Worm (Caenorhabditis elegans) whole organism, L2 larva: ENCODE measurements around the gene rpb-6.

Experiments used
- aly-2 ChIP-seq: fragments of 150-350 bp; optimal IDR thresholded peaks from 2 replicates; lab custom pipeline; 2014; ENCODE audit warnings: missing biosample characterization, missing genetic modification characterization
- egl-27 ChIP-seq: sonication (generic microtip); optimal IDR thresholded peaks from 3 replicates; lab custom pipeline; 2017; ENCODE audit warnings: missing biosample characterization, missing genetic modification reagents, missing genetic modification characterization
- fos-1 ChIP-seq: fragments of 150-350 bp; optimal IDR thresholded peaks from 2 replicates; lab custom pipeline; 2014; ENCODE audit warnings: missing biosample characterization, missing genetic modification characterization
- lin-11 ChIP-seq: fragments of 150-350 bp; sonication (generic microtip); optimal IDR thresholded peaks from 2 replicates; lab custom pipeline; 2014; ENCODE audit warnings: missing biosample characterization, missing genetic modification characterization, inconsistent platforms, mixed read lengths
- nhr-237 ChIP-seq: fragments of 150-350 bp; optimal IDR thresholded peaks from 2 replicates; lab custom pipeline; 2014; ENCODE audit warnings: missing biosample characterization, missing genetic modification characterization
- nhr-6 ChIP-seq: fragments of 150-350 bp; optimal IDR thresholded peaks from 2 replicates; lab custom pipeline; 2014; ENCODE audit warnings: missing biosample characterization, missing genetic modification characterization

DNA sequence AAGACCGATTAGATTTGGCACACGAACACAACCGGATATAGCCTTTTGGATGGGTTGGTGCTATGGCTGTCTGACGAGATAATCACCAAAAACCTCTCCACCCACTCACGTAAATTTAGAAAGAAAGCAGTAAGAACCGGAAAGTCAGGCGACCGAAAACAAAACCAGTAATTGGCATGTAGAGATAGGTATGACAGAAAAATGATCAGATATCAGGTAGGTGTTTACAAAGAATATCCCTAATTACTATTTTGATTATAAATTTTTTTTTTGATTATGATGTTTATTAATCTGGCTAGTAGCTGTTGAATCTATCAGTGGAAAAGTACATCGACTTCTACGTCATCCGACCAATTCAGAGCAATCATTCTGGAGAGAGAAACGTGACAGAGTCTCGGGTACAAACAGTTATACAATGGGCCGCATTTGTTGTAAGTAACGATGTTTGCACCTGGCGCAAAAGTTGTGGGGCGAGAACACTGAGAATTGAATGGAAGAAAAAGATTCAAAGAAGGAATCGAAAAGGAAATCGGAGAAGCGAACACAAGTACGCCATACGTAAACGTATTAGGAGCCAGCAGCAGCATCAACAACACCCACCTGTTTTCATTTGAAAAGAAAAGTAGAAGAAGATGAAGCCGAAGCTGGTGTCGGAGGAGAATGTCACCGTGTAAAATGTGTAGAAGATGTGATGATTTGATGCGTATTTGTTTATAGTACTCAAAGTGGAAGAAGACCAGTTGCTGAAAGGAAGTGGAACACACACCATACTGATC lies 28.1 kb upstream of the rpb-6 start:
- no peak for TF ChIP-seq aly-2 (tag; lab: Kevin White, UChicago)
- no peak for TF ChIP-seq egl-27 (tag; lab: Kevin White, UChicago)
- no peak for TF ChIP-seq nhr-6 (tag; lab: Kevin White, UChicago)
- no peak for TF ChIP-seq lin-11 (tag; lab: Kevin White, UChicago)
- TF ChIP-seq fos-1 (tag; lab: Kevin White, UChicago), result no peak
- TF ChIP-seq nhr-237 (tag; lab: Kevin White, UChicago), result no peak
